Fruit fly (Drosophila melanogaster) whole organism, embryonic: ENCODE results near the gene snz.
A peak's percentile ranks its signal among the peaks of the same experiment; 100 is the strongest.

ENCODE experiments used
- Asciz ChIP-seq: fragments of 200-800 bp; sonication (Bioruptor generic); optimal IDR thresholded peaks from 2 replicates; lab custom pipeline; 2017; ENCODE audit warnings: missing biosample characterization, mild to moderate bottlenecking, missing genetic modification characterization, missing genetic modification reagents
- CG11723 ChIP-seq: fragments of 200-800 bp; sonication (Bioruptor generic); optimal IDR thresholded peaks from 2 replicates; lab custom pipeline; 2017; ENCODE audit warnings: missing biosample characterization, mild to moderate bottlenecking, missing genetic modification characterization
- CG13296 ChIP-seq: fragments of 200-800 bp; sonication (Bioruptor generic); optimal IDR thresholded peaks from 3 replicates; lab custom pipeline; 2018; ENCODE audit warnings: missing biosample characterization, mild to moderate bottlenecking, missing genetic modification characterization
- CG13894 ChIP-seq: fragments of 200-800 bp; sonication (Bioruptor generic); optimal IDR thresholded peaks from 3 replicates; lab custom pipeline; 2018; ENCODE audit warnings: missing biosample characterization, mild to moderate bottlenecking, missing genetic modification characterization, moderate library complexity
- CG14860 ChIP-seq: fragments of 200-800 bp; sonication (Bioruptor generic); IDR thresholded peaks from 3 replicates; pipeline ENCODE4 v1.3.6; 2022; ENCODE audit warnings: missing biosample characterization, missing genetic modification characterization; ENCODE audit not compliant: partially characterized antibody
- CG2116 ChIP-seq: fragments of 200-800 bp; sonication (Bioruptor generic); optimal IDR thresholded peaks from 3 replicates; lab custom pipeline; 2018; ENCODE audit warnings: missing biosample characterization, mild to moderate bottlenecking, missing genetic modification characterization
- CG2129 ChIP-seq: fragments of 200-800 bp; sonication (Bioruptor generic); IDR thresholded peaks from 2 replicates; pipeline ENCODE4 v1.3.6; 2022; ENCODE audit warnings: missing biosample characterization, missing genetic modification characterization; ENCODE audit not compliant: partially characterized antibody
- CG30020 ChIP-seq: fragments of 200-800 bp; optimal IDR thresholded peaks from 2 replicates; lab custom pipeline; 2019; ENCODE audit warnings: missing biosample characterization, mild to moderate bottlenecking, missing genetic modification characterization, moderate library complexity
- CG33557 ChIP-seq: fragments of 200-800 bp; sonication (Bioruptor generic); optimal IDR thresholded peaks from 2 replicates; lab custom pipeline; 2019; ENCODE audit warnings: missing biosample characterization, mild to moderate bottlenecking, missing genetic modification characterization, moderate library complexity
- CG3847 ChIP-seq: fragments of 200-800 bp; sonication (Bioruptor generic); IDR thresholded peaks from 2 replicates; pipeline ENCODE4 v1.3.6; 2022; ENCODE audit warnings: missing biosample characterization, missing genetic modification characterization
- CG4820 ChIP-seq: fragments of 200-800 bp; sonication (Bioruptor generic); optimal IDR thresholded peaks from 3 replicates; lab custom pipeline; 2016; ENCODE audit warnings: missing biosample characterization, missing genetic modification characterization
- CG6854 ChIP-seq: fragments of 200-800 bp; sonication (Bioruptor generic); optimal IDR thresholded peaks from 3 replicates; lab custom pipeline; 2017; ENCODE audit warnings: missing biosample characterization, mild to moderate bottlenecking, missing genetic modification characterization
- CG7839 ChIP-seq: fragments of 200-800 bp; sonication (Bioruptor generic); optimal IDR thresholded peaks from 3 replicates; lab custom pipeline; 2018; ENCODE audit warnings: missing biosample characterization, mild to moderate bottlenecking, missing genetic modification characterization, moderate library complexity
- CG8924 ChIP-seq: fragments of 200-800 bp; optimal IDR thresholded peaks from 3 replicates; lab custom pipeline; 2019; ENCODE audit warnings: missing biosample characterization, mild to moderate bottlenecking, missing genetic modification characterization, moderate library complexity
- CTCF ChIP-seq: fragments of 200-800 bp; sonication (Bioruptor generic); optimal IDR thresholded peaks from 2 replicates; lab custom pipeline; 2017; ENCODE audit warnings: missing biosample characterization, mild to moderate bottlenecking, missing genetic modification characterization, moderate library complexity
- D ChIP-seq, 2 experiments: fragments of 200-800 bp in 1 of 2; fragments of >200 bp in 1 of 2; sonication (Bioruptor generic) in 1 of 2; optimal IDR thresholded peaks; 2 replicates in 1 of 2; 3 replicates in 1 of 2; lab custom pipeline; 2017; ENCODE audit warnings: mild to moderate bottlenecking in 1 of 2, missing biosample characterization in 1 of 2, missing genetic modification characterization in 1 of 2, missing genetic modification reagents in 1 of 2
- Deaf1 ChIP-seq: fragments of 200-800 bp; optimal IDR thresholded peaks from 3 replicates; lab custom pipeline; 2019; ENCODE audit warnings: missing biosample characterization, mild to moderate bottlenecking, missing genetic modification characterization, moderate library complexity
- Dp ChIP-seq: fragments of 200-800 bp; sonication (Bioruptor generic); optimal IDR thresholded peaks from 2 replicates; lab custom pipeline; 2018; ENCODE audit warnings: missing biosample characterization, mild to moderate bottlenecking, missing genetic modification characterization, moderate library complexity
- Dref ChIP-seq: fragments of 200-800 bp; sonication (Bioruptor generic); IDR thresholded peaks from 2 replicates; pipeline ENCODE4 v1.3.6; 2022; ENCODE audit warnings: missing biosample characterization, missing genetic modification characterization
- ERR ChIP-seq: fragments of 200-800 bp; sonication (Bioruptor generic); optimal IDR thresholded peaks from 2 replicates; lab custom pipeline; 2016; ENCODE audit warnings: missing biosample characterization, missing genetic modification characterization
- Ets65A ChIP-seq: fragments of 200-800 bp; sonication (Bioruptor generic); peaks from one replicate; lab custom pipeline; 2016; ENCODE audit warnings: missing biosample characterization, missing genetic modification characterization
- Ets97D ChIP-seq: fragments of 200-800 bp; sonication (Bioruptor generic); optimal IDR thresholded peaks from 3 replicates; lab custom pipeline; 2016; ENCODE audit warnings: missing biosample characterization, missing genetic modification characterization
- Fer1 ChIP-seq: fragments of 200-800 bp; sonication (Bioruptor generic); optimal IDR thresholded peaks from 2 replicates; lab custom pipeline; 2017; ENCODE audit warnings: missing biosample characterization, mild to moderate bottlenecking, missing genetic modification characterization
- H2.0 ChIP-seq: fragments of 200-800 bp; sonication (Bioruptor generic); IDR thresholded peaks from 2 replicates; pipeline ENCODE4 v1.3.6; 2022; ENCODE audit warnings: missing biosample characterization, missing genetic modification characterization
- HLH3B ChIP-seq: fragments of 200-800 bp; sonication (Bioruptor generic); IDR thresholded peaks from 2 replicates; pipeline ENCODE4 v1.3.6; 2022; ENCODE audit warnings: missing biosample characterization, missing genetic modification characterization
- HLHmδ ChIP-seq: fragments of 200-800 bp; sonication (Bioruptor generic); optimal IDR thresholded peaks from 2 replicates; lab custom pipeline; 2018; ENCODE audit warnings: missing biosample characterization, mild to moderate bottlenecking, missing genetic modification characterization, moderate library complexity
- Hsf ChIP-seq: fragments of 200-800 bp; sonication (Bioruptor generic); optimal IDR thresholded peaks from 3 replicates; lab custom pipeline; 2016; ENCODE audit warnings: missing biosample characterization, missing genetic modification characterization
- Kr ChIP-seq: fragments of 200-800 bp; sonication (Bioruptor generic); optimal IDR thresholded peaks from 2 replicates; lab custom pipeline; 2017; ENCODE audit warnings: missing biosample characterization, mild to moderate bottlenecking, missing genetic modification characterization
- NK7.1 ChIP-seq: fragments of 200-800 bp; sonication (Bioruptor generic); optimal IDR thresholded peaks from 3 replicates; lab custom pipeline; 2016; ENCODE audit warnings: missing biosample characterization, missing genetic modification characterization
- Nf-YA ChIP-seq: fragments of 200-800 bp; sonication (Bioruptor generic); IDR thresholded peaks from 2 replicates; pipeline ENCODE4 v1.3.6; 2022; ENCODE audit warnings: missing biosample characterization, missing genetic modification characterization
- Optix ChIP-seq: fragments of 200-800 bp; sonication (Bioruptor generic); IDR thresholded peaks from 3 replicates; pipeline ENCODE4 v1.3.6; 2022; ENCODE audit warnings: missing biosample characterization, missing genetic modification characterization
- PHDP ChIP-seq: fragments of 200-800 bp; sonication (Bioruptor generic); optimal IDR thresholded peaks from 3 replicates; lab custom pipeline; 2018; ENCODE audit warnings: missing biosample characterization, mild to moderate bottlenecking, missing genetic modification characterization, moderate library complexity
- Ssrp ChIP-seq: fragments of 200-800 bp; sonication (Bioruptor generic); optimal IDR thresholded peaks from 2 replicates; lab custom pipeline; 2018; ENCODE audit warnings: missing biosample characterization, mild to moderate bottlenecking, missing genetic modification characterization, moderate library complexity
- Trl ChIP-seq, 3 experiments: fragments of >200 bp in 2 of 3; fragments of 200-800 bp in 1 of 3; sonication (Bioruptor generic) in 1 of 3; optimal IDR thresholded peaks; 2 replicates in 1 of 3; 3 replicates in 2 of 3; lab custom pipeline; 2016 to 2017; ENCODE audit warnings: missing biosample characterization in 1 of 3, missing genetic modification characterization in 1 of 3
- YL-1 ChIP-seq: fragments of 200-800 bp; sonication (Bioruptor generic); optimal IDR thresholded peaks from 3 replicates; lab custom pipeline; 2017; ENCODE audit warnings: missing biosample characterization, mild to moderate bottlenecking, missing genetic modification characterization
- chinmo ChIP-seq: fragments of 200-800 bp; sonication (Bioruptor generic); IDR thresholded peaks from 4 replicates; pipeline ENCODE4 v1.3.6; 2022; ENCODE audit warnings: missing biosample characterization, missing genetic modification characterization; ENCODE audit not compliant: partially characterized antibody
- ci ChIP-seq: fragments of 200-800 bp; sonication (Bioruptor generic); IDR thresholded peaks from 3 replicates; pipeline ENCODE4 v1.3.6; 2022; ENCODE audit warnings: missing biosample characterization, missing genetic modification characterization
- eyg ChIP-seq: fragments of 200-800 bp; sonication (Bioruptor generic); optimal IDR thresholded peaks from 3 replicates; lab custom pipeline; 2016; ENCODE audit warnings: missing biosample characterization, missing genetic modification characterization
- gcm2 ChIP-seq: fragments of 200-800 bp; sonication (Bioruptor generic); optimal IDR thresholded peaks from 2 replicates; lab custom pipeline; 2016; ENCODE audit warnings: missing biosample characterization, missing genetic modification characterization
- h ChIP-seq: fragments of >200 bp; optimal IDR thresholded peaks from 2 replicates; lab custom pipeline; 2017
- hbn ChIP-seq: fragments of 200-800 bp; sonication (Bioruptor generic); IDR thresholded peaks from 2 replicates; pipeline ENCODE4 v1.3.6; 2022; ENCODE audit warnings: missing biosample characterization, missing genetic modification characterization; ENCODE audit not compliant: partially characterized antibody
- ind ChIP-seq: fragments of 200-800 bp; sonication (Bioruptor generic); optimal IDR thresholded peaks from 3 replicates; lab custom pipeline; 2016; ENCODE audit warnings: missing biosample characterization, missing genetic modification characterization
- lab ChIP-seq: fragments of 200-800 bp; sonication (Bioruptor generic); optimal IDR thresholded peaks from 3 replicates; lab custom pipeline; 2017; ENCODE audit warnings: missing biosample characterization, missing genetic modification characterization, mild to moderate bottlenecking, moderate library complexity, missing genetic modification reagents
- lbe ChIP-seq: fragments of 200-800 bp; sonication (Bioruptor generic); optimal IDR thresholded peaks from 2 replicates; lab custom pipeline; 2016; ENCODE audit warnings: missing biosample characterization, mild to moderate bottlenecking, missing genetic modification characterization
- nerfin-2 ChIP-seq: fragments of 200-800 bp; sonication (Bioruptor generic); IDR thresholded peaks from 2 replicates; pipeline ENCODE4 v1.3.6; 2022; ENCODE audit warnings: missing biosample characterization, missing genetic modification characterization; ENCODE audit not compliant: partially characterized antibody
- peb ChIP-seq: fragments of 200-800 bp; sonication (Bioruptor generic); IDR thresholded peaks from 2 replicates; pipeline ENCODE4 v1.3.6; 2022; ENCODE audit warnings: missing biosample characterization, missing genetic modification characterization
- seq ChIP-seq: fragments of 200-800 bp; sonication (Bioruptor generic); IDR thresholded peaks from 2 replicates; pipeline ENCODE4 v1.3.6; 2022; ENCODE audit warnings: missing biosample characterization, missing genetic modification characterization
- tgo ChIP-seq: fragments of 200-800 bp; sonication (Bioruptor generic); IDR thresholded peaks from 3 replicates; pipeline ENCODE4 v1.3.6; 2022; ENCODE audit warnings: missing biosample characterization, missing genetic modification characterization
- tin ChIP-seq: fragments of 200-800 bp; sonication (Bioruptor generic); optimal IDR thresholded peaks from 3 replicates; lab custom pipeline; 2016; ENCODE audit warnings: missing biosample characterization, missing genetic modification characterization
- tio ChIP-seq: fragments of 200-800 bp; sonication (Bioruptor generic); optimal IDR thresholded peaks from 2 replicates; lab custom pipeline; 2017; ENCODE audit warnings: missing biosample characterization, missing genetic modification characterization, inconsistent platforms

Gene snz

dm6 chrX:7934679-7935078 is 22.8 kb downstream of the snz start, which contains the start of gene RpS14b (continued):
- TF ChIP-seq D (optimal IDR thresholded peaks at IDR 0.05; lab: Kevin White, UChicago), result no peak
- no peak for TF ChIP-seq D (GFP tag; optimal IDR thresholded peaks at IDR 0.05; lab: Kevin White, UChicago)
- TF ChIP-seq Asciz (GFP tag; lab: Kevin White, UChicago), result peak; percentile 39
- TF ChIP-seq hbn, result peak; percentile 66
- peak; percentile 40 for TF ChIP-seq ind
- peak; percentile 55; the same call in 2 of the 3 replicates for TF ChIP-seq CG14860 (GFP tag; lab: Robert Waterston, UW)
- TF ChIP-seq Optix (GFP tag; lab: Robert Waterston, UW), result 0 out of 3 replicates have a peak, but pooled peaks have one; percentile 40
- TF ChIP-seq tgo (GFP tag; lab: Robert Waterston, UW), result peak; percentile 56; the same call in 2 of the 3 replicates
- peak; percentile 26 for TF ChIP-seq CTCF (GFP tag; lab: Kevin White, UChicago)
- TF ChIP-seq CG2116 (GFP tag; lab: Kevin White, UChicago), result peak; percentile 98
- no peak for TF ChIP-seq peb
- TF ChIP-seq NK7.1 (GFP tag; lab: Kevin White, UChicago), result peak; percentile 43
- TF ChIP-seq CG13296, result peak; percentile 81
- no peak for TF ChIP-seq tio
- TF ChIP-seq h (lab: Kevin White, UChicago), result no peak
- peak; percentile 29 for TF ChIP-seq eyg
- 0 out of 2 replicates have a peak, but pooled peaks have one; percentile 38 for TF ChIP-seq nerfin-2
- peak; percentile 91 for TF ChIP-seq ci (GFP tag; lab: Robert Waterston, UW)
- peak; percentile 21 for TF ChIP-seq CG33557 (GFP tag; lab: Kevin White, UChicago)
- TF ChIP-seq lbe (GFP tag; lab: Kevin White, UChicago), result peak; percentile 33
- TF ChIP-seq Ssrp (tag; lab: Kevin White, UChicago), result no peak
- peak; percentile 65; the same call in 1 of the 4 replicates for TF ChIP-seq chinmo
- peak; percentile 98 for TF ChIP-seq Ets97D
- peak; percentile 55 for TF ChIP-seq gcm2 (GFP tag; lab: Kevin White, UChicago)
- TF ChIP-seq HLH3B, result peak; percentile 56
- TF ChIP-seq Kr, result no peak
- peak; percentile 15 for TF ChIP-seq CG11723 (GFP tag; lab: Kevin White, UChicago)
- peak; percentile 52; the same call in 1 of the 2 replicates for TF ChIP-seq H2.0 (GFP tag; lab: Robert Waterston, UW)
- TF ChIP-seq CG4820 (GFP tag; lab: Kevin White, UChicago), result no peak
- TF ChIP-seq HLHmδ (GFP tag; lab: Kevin White, UChicago), result peak; percentile 59

dm6 chrX:7935798-7936572 is 24.1 kb downstream of the snz start, which contains the start of gene Ubr3:
Gene Ubr3 (plus strand): TSS chrX:7935896.
- TF ChIP-seq Hsf (GFP tag; lab: Kevin White, UChicago) (no peak), CG30020 (tag; lab: Kevin White, UChicago) (peak; percentile 29), CG3847 (GFP tag; lab: Robert Waterston, UW) (peak; percentile 32), Dp (peak; percentile 8), PHDP (tag; lab: Kevin White, UChicago) (no peak), CG6854 (no peak), ERR (no peak), Trl (optimal IDR thresholded peaks at IDR 0.05; lab: Kevin White, UChicago) (no peak), Trl (GFP tag; optimal IDR thresholded peaks at IDR 0.05; lab: Kevin White, UChicago) (no peak), CG8924 (tag; lab: Kevin White, UChicago) (peak; percentile 19), CG13894 (tag; lab: Kevin White, UChicago) (no peak), tin (GFP tag; lab: Kevin White, UChicago) (no peak), Fer1 (GFP tag; lab: Kevin White, UChicago) (peak; percentile 35), CG2129 (GFP tag; lab: Robert Waterston, UW) (0 out of 2 replicates have a peak, but pooled peaks have one; percentile 30), Dref (GFP tag; lab: Robert Waterston, UW) (peak; percentile 87), Nf-YA (no peak), seq (GFP tag; lab: Robert Waterston, UW) (no peak), YL-1 (GFP tag; lab: Kevin White, UChicago) (peak; percentile 70), CG7839 (tag; lab: Kevin White, UChicago) (peak; percentile 5), lab (GFP tag; lab: Kevin White, UChicago) (peak; percentile 47), Deaf1 (tag; lab: Kevin White, UChicago) (peak; percentile 69), Ets65A (GFP tag; lab: Kevin White, UChicago) (peak; percentile 80), nerfin-2 (peak; percentile 66)
